Fruit fly (Drosophila melanogaster) whole organism, prepupa: Measurements from ENCODE around the gene Sar1.

Source experiments
- Blimp-1 ChIP-seq: fragments of 200-800 bp; sonication (Bioruptor generic); optimal IDR thresholded peaks from 3 replicates; lab custom pipeline; 2017; ENCODE audit warnings: missing biosample characterization, missing genetic modification characterization, mild to moderate bottlenecking, moderate library complexity, missing genetic modification reagents
- CG10631 ChIP-seq: fragments of 200-800 bp; sonication (Bioruptor generic); optimal IDR thresholded peaks from 2 replicates; lab custom pipeline; 2016; ENCODE audit warnings: missing biosample characterization, missing genetic modification characterization
- CG10669 ChIP-seq: fragments of 200-800 bp; sonication (Bioruptor generic); optimal IDR thresholded peaks from 3 replicates; lab custom pipeline; 2018; ENCODE audit warnings: missing biosample characterization, mild to moderate bottlenecking, missing genetic modification characterization, moderate library complexity
- CG11294 ChIP-seq: fragments of 200-800 bp; sonication (Bioruptor generic); IDR thresholded peaks from 2 replicates; pipeline ENCODE4 v1.3.6; 2022; ENCODE audit warnings: missing biosample characterization, missing genetic modification characterization
- CG11762 ChIP-seq: fragments of 200-800 bp; sonication (Bioruptor generic); optimal IDR thresholded peaks from 3 replicates; lab custom pipeline; 2016; ENCODE audit warnings: missing biosample characterization, missing genetic modification characterization; ENCODE audit not compliant: insufficient read depth
- CG11902 ChIP-seq: fragments of 200-800 bp; sonication (Bioruptor generic); optimal IDR thresholded peaks from 3 replicates; lab custom pipeline; 2016; ENCODE audit warnings: missing biosample characterization, missing genetic modification characterization
- CG15336 ChIP-seq: fragments of 200-800 bp; sonication (Bioruptor generic); IDR thresholded peaks from 2 replicates; pipeline ENCODE4 v1.3.6; 2022; ENCODE audit warnings: missing biosample characterization, missing genetic modification characterization
- CG1621 ChIP-seq: fragments of 200-800 bp; sonication (Bioruptor generic); optimal IDR thresholded peaks from 3 replicates; lab custom pipeline; 2018; ENCODE audit warnings: missing biosample characterization, mild to moderate bottlenecking, missing genetic modification characterization
- CG3032 ChIP-seq: fragments of 200-800 bp; optimal IDR thresholded peaks from 2 replicates; lab custom pipeline; 2019; ENCODE audit warnings: missing biosample characterization, mild to moderate bottlenecking, missing genetic modification characterization, moderate library complexity
- CG31627 ChIP-seq: fragments of 200-800 bp; sonication (Bioruptor generic); optimal IDR thresholded peaks from 3 replicates; lab custom pipeline; 2016; ENCODE audit warnings: missing biosample characterization, missing genetic modification characterization
- CG32006 ChIP-seq: fragments of 200-800 bp; sonication (Bioruptor generic); optimal IDR thresholded peaks from 3 replicates; lab custom pipeline; 2017; ENCODE audit warnings: missing biosample characterization, mild to moderate bottlenecking, missing genetic modification characterization
- CG3919 ChIP-seq: fragments of 200-800 bp; sonication (Bioruptor generic); optimal IDR thresholded peaks from 3 replicates; lab custom pipeline; 2016; ENCODE audit warnings: missing biosample characterization, missing genetic modification characterization
- CG4318 ChIP-seq: fragments of 200-800 bp; sonication (Bioruptor generic); optimal IDR thresholded peaks from 3 replicates; lab custom pipeline; 2017; ENCODE audit warnings: missing biosample characterization, mild to moderate bottlenecking, missing genetic modification characterization
- CG6163 ChIP-seq: fragments of 200-800 bp; sonication (Bioruptor generic); IDR thresholded peaks from 3 replicates; pipeline ENCODE4 v1.3.6; 2022; ENCODE audit warnings: missing biosample characterization, missing genetic modification characterization
- CG6792 ChIP-seq: fragments of 200-800 bp; sonication (Bioruptor generic); optimal IDR thresholded peaks from 3 replicates; lab custom pipeline; 2016; ENCODE audit warnings: missing biosample characterization, missing genetic modification characterization
- CG6854 ChIP-seq: fragments of 200-800 bp; sonication (Bioruptor generic); optimal IDR thresholded peaks from 2 replicates; lab custom pipeline; 2017; ENCODE audit warnings: missing biosample characterization, mild to moderate bottlenecking, missing genetic modification characterization
- CG7368 ChIP-seq: fragments of 200-800 bp; sonication (Bioruptor generic); optimal IDR thresholded peaks from 3 replicates; lab custom pipeline; 2016; ENCODE audit warnings: missing biosample characterization, missing genetic modification characterization
- CG8119 ChIP-seq: fragments of 200-800 bp; sonication (Bioruptor generic); IDR thresholded peaks from 3 replicates; pipeline ENCODE4 v1.3.6; 2022; ENCODE audit warnings: missing biosample characterization, missing genetic modification characterization
- CG8319 ChIP-seq: fragments of 200-800 bp; sonication (Bioruptor generic); optimal IDR thresholded peaks from 3 replicates; lab custom pipeline; 2016; ENCODE audit warnings: missing biosample characterization, missing genetic modification characterization
- CG9139 ChIP-seq: fragments of 200-800 bp; sonication (Bioruptor generic); optimal IDR thresholded peaks from 3 replicates; lab custom pipeline; 2017; ENCODE audit warnings: missing biosample characterization, mild to moderate bottlenecking, missing genetic modification characterization
- Eip75B ChIP-seq: fragments of 200-800 bp; sonication (Bioruptor generic); optimal IDR thresholded peaks from 3 replicates; lab custom pipeline; 2016; ENCODE audit warnings: missing biosample characterization, missing genetic modification characterization
- Eip78C ChIP-seq: fragments of 200-800 bp; sonication (Bioruptor generic); peaks from one replicate; lab custom pipeline; 2016; ENCODE audit warnings: missing biosample characterization, missing genetic modification characterization
- Eip93F ChIP-seq: fragments of 200-800 bp; sonication (Bioruptor generic); optimal IDR thresholded peaks from 2 replicates; lab custom pipeline; 2016; ENCODE audit warnings: missing biosample characterization, mild to moderate bottlenecking, missing genetic modification characterization
- Ets21C ChIP-seq: fragments of 200-800 bp; sonication (Bioruptor generic); optimal IDR thresholded peaks from 3 replicates; lab custom pipeline; 2016; ENCODE audit warnings: missing biosample characterization, missing genetic modification characterization
- Gug ChIP-seq: fragments of 200-800 bp; sonication (Bioruptor generic); IDR thresholded peaks from 2 replicates; pipeline ENCODE4 v1.3.6; 2022; ENCODE audit warnings: missing biosample characterization, missing genetic modification characterization
- Hr4 ChIP-seq: fragments of 200-800 bp; sonication (Bioruptor generic); optimal IDR thresholded peaks from 3 replicates; lab custom pipeline; 2016; ENCODE audit warnings: missing biosample characterization, missing genetic modification characterization
- Met ChIP-seq: fragments of 200-800 bp; sonication (Bioruptor generic); optimal IDR thresholded peaks from 3 replicates; lab custom pipeline; 2016; ENCODE audit warnings: missing biosample characterization, missing genetic modification characterization
- Smox ChIP-seq: fragments of 200-800 bp; sonication (Bioruptor generic); optimal IDR thresholded peaks from 3 replicates; lab custom pipeline; 2016; ENCODE audit warnings: missing biosample characterization, missing genetic modification characterization
- Sox102F ChIP-seq: fragments of 200-800 bp; sonication (Bioruptor generic); optimal IDR thresholded peaks from 2 replicates; lab custom pipeline; 2016; ENCODE audit warnings: missing biosample characterization, mild to moderate bottlenecking, missing genetic modification characterization
- Sox15 ChIP-seq: fragments of 200-800 bp; sonication (Bioruptor generic); optimal IDR thresholded peaks from 3 replicates; lab custom pipeline; 2016; ENCODE audit warnings: missing biosample characterization, missing genetic modification characterization
- dac ChIP-seq: fragments of 200-800 bp; sonication (Bioruptor generic); optimal IDR thresholded peaks from 2 replicates; lab custom pipeline; 2017; ENCODE audit warnings: missing biosample characterization, mild to moderate bottlenecking, missing genetic modification characterization
- dsx ChIP-seq: fragments of 200-800 bp; optimal IDR thresholded peaks from 3 replicates; lab custom pipeline; 2019; ENCODE audit warnings: missing biosample characterization, mild to moderate bottlenecking, missing genetic modification characterization, moderate library complexity; ENCODE audit not compliant: poor library complexity, severe bottlenecking
- eg ChIP-seq: fragments of 200-800 bp; sonication (Bioruptor generic); IDR thresholded peaks from 3 replicates; pipeline ENCODE4 v1.3.6; 2022; ENCODE audit warnings: missing biosample characterization, missing genetic modification characterization
- esn ChIP-seq: fragments of 200-800 bp; sonication (Bioruptor generic); optimal IDR thresholded peaks from 2 replicates; lab custom pipeline; 2016; ENCODE audit warnings: missing biosample characterization, mild to moderate bottlenecking, missing genetic modification characterization, moderate library complexity
- fd85E ChIP-seq: fragments of 200-800 bp; sonication (Bioruptor generic); optimal IDR thresholded peaks from 3 replicates; lab custom pipeline; 2016; ENCODE audit warnings: missing biosample characterization, missing genetic modification characterization
- fkh ChIP-seq: fragments of 200-800 bp; sonication (Bioruptor generic); optimal IDR thresholded peaks from 3 replicates; lab custom pipeline; 2017; ENCODE audit warnings: missing biosample characterization, mild to moderate bottlenecking, missing genetic modification characterization, moderate library complexity
- lz ChIP-seq: fragments of 200-800 bp; sonication (Bioruptor generic); optimal IDR thresholded peaks from 3 replicates; lab custom pipeline; 2016; ENCODE audit warnings: missing biosample characterization, missing genetic modification characterization
- net ChIP-seq: fragments of 200-800 bp; sonication (Bioruptor generic); optimal IDR thresholded peaks from 3 replicates; lab custom pipeline; 2016; ENCODE audit warnings: missing biosample characterization, missing genetic modification characterization
- salr ChIP-seq, 2 experiments: fragments of 200-800 bp; sonication (Bioruptor generic); optimal IDR thresholded peaks; 3 replicates each; lab custom pipeline; 2016 to 2018; ENCODE audit warnings: missing biosample characterization in 2 of 2, missing genetic modification characterization in 2 of 2, mild to moderate bottlenecking in 1 of 2
- spab ChIP-seq: fragments of 200-800 bp; sonication (Bioruptor generic); optimal IDR thresholded peaks from 2 replicates; lab custom pipeline; 2017; ENCODE audit warnings: missing biosample characterization, mild to moderate bottlenecking, missing genetic modification characterization, missing genetic modification reagents
- ss ChIP-seq, 2 experiments: fragments of 200-800 bp; sonication (Bioruptor generic); optimal IDR thresholded peaks; 2 replicates in 1 of 2; 3 replicates in 1 of 2; lab custom pipeline; 2017 to 2018; ENCODE audit warnings: mild to moderate bottlenecking in 2 of 2, missing biosample characterization in 2 of 2, missing genetic modification characterization in 2 of 2, moderate library complexity in 1 of 2
- svp ChIP-seq: fragments of 200-800 bp; sonication (Bioruptor generic); peaks from one replicate; lab custom pipeline; 2016; ENCODE audit warnings: missing biosample characterization, missing genetic modification characterization
- topi ChIP-seq: fragments of 200-800 bp; sonication (Bioruptor generic); optimal IDR thresholded peaks from 3 replicates; lab custom pipeline; 2016; ENCODE audit warnings: missing biosample characterization, missing genetic modification characterization

Sar1 gene

dm6 chr3R:22356464-22357410 is at the start of gene Sar1 (continued):
- TF ChIP-seq CG6854 (GFP tag; lab: Kevin White, UChicago): peak; percentile 68
- no peak for TF ChIP-seq CG9139 (GFP tag; lab: Kevin White, UChicago)
- no peak for TF ChIP-seq CG11762 (GFP tag; lab: Kevin White, UChicago)
- peak; percentile 2 for TF ChIP-seq CG31627 (GFP tag; lab: Kevin White, UChicago)
- TF ChIP-seq CG11294 (GFP tag; lab: Robert Waterston, UW): no peak
- no peak for TF ChIP-seq Smox (GFP tag; lab: Kevin White, UChicago)
- TF ChIP-seq Sox15 (GFP tag; lab: Kevin White, UChicago): no peak
- no peak for TF ChIP-seq dac (GFP tag; lab: Kevin White, UChicago)
- TF ChIP-seq CG4318 (GFP tag; lab: Kevin White, UChicago): no peak

dm6 chr3R:22323994-22324393 is 32.5 kb upstream of the Sar1 start, which contains the start of gene CG34377:
Gene CG34377 (minus strand): TSS chr3R:22324094.
- TF ChIP-seq CG3032 (tag; lab: Kevin White, UChicago) (no peak), CG8319 (GFP tag; lab: Kevin White, UChicago) (no peak)
- TF ChIP-seq, all 60 proteins: peak for 0

dm6 chr3R:22324736-22325135 is 31.7 kb upstream of the Sar1 start:
- TF ChIP-seq dac (GFP tag; lab: Kevin White, UChicago) (peak; percentile 4), CG7368 (GFP tag; lab: Kevin White, UChicago) (peak; percentile 37), CG6854 (GFP tag; lab: Kevin White, UChicago) (no peak), CG32006 (peak; percentile 77), Eip93F (GFP tag; lab: Kevin White, UChicago) (no peak), CG15336 (GFP tag; lab: Robert Waterston, UW) (peak; percentile 73), CG6163 (GFP tag; lab: Robert Waterston, UW) (peak; percentile 70), spab (GFP tag; lab: Kevin White, UChicago) (peak; percentile 65), CG10631 (peak; percentile 79), fkh (GFP tag; lab: Kevin White, UChicago) (no peak), salr (GFP tag; optimal IDR thresholded peaks at IDR 0.05; lab: Kevin White, UChicago) (peak; percentile 35 to 39), Smox (GFP tag; lab: Kevin White, UChicago) (peak; percentile 20), CG6792 (GFP tag; lab: Kevin White, UChicago) (peak; percentile 56), esn (peak; percentile 43), Hr4 (GFP tag; lab: Kevin White, UChicago) (peak; percentile 44), Eip75B (GFP tag; lab: Kevin White, UChicago) (peak; percentile 38), CG10669 (GFP tag; lab: Kevin White, UChicago) (peak; percentile 66), lz (GFP tag; lab: Kevin White, UChicago) (peak; percentile 31), net (GFP tag; lab: Kevin White, UChicago) (peak; percentile 71), Met (peak; percentile 0), fd85E (GFP tag; lab: Kevin White, UChicago) (no peak), topi (GFP tag; lab: Kevin White, UChicago) (peak; percentile 33), Ets21C (GFP tag; lab: Kevin White, UChicago) (no peak), CG11902 (GFP tag; lab: Kevin White, UChicago) (no peak), dsx (GFP tag; lab: Kevin White, UChicago) (peak; percentile 69), CG31627 (GFP tag; lab: Kevin White, UChicago) (no peak), Sox102F (GFP tag; lab: Kevin White, UChicago) (no peak), CG4318 (GFP tag; lab: Kevin White, UChicago) (peak; percentile 45), CG11762 (GFP tag; lab: Kevin White, UChicago) (peak; percentile 18), CG3032 (tag; lab: Kevin White, UChicago) (peak; percentile 77), CG8119 (GFP tag; lab: Robert Waterston, UW) (peak; percentile 66), svp (GFP tag; lab: Kevin White, UChicago) (peak; percentile 63), CG1621 (tag; lab: Kevin White, UChicago) (peak; percentile 66), eg (GFP tag; lab: Robert Waterston, UW) (0 out of 3 replicates have a peak, but pooled peaks have one; percentile 51), Gug (GFP tag; lab: Robert Waterston, UW) (peak; percentile 16; the same call in 1 of the 2 replicates), Blimp-1 (no peak), CG3919 (GFP tag; lab: Kevin White, UChicago) (peak; percentile 72), CG9139 (GFP tag; lab: Kevin White, UChicago) (peak; percentile 66), Eip78C (peak; percentile 83), ss (GFP tag; optimal IDR thresholded peaks at IDR 0.05; lab: Kevin White, UChicago) (peak in 1 of 2 experiments; percentile 74)
